Fruit fly (Drosophila melanogaster) Kc167 (cell line): ENCODE data around the gene Sry-alpha.

Source experiments
- Myc ChIP-seq: fragments of >200 bp; optimal IDR thresholded peaks from 2 replicates; lab custom pipeline; 2017; ENCODE audit warnings: missing external identifiers
- Sin3A ChIP-seq: fragments of >200 bp; optimal IDR thresholded peaks from 2 replicates; lab custom pipeline; 2018; ENCODE audit warnings: missing external identifiers
- h ChIP-seq: fragments of >200 bp; optimal IDR thresholded peaks from 3 replicates; lab custom pipeline; 2018; ENCODE audit warnings: missing external identifiers
- insv ChIP-seq: fragments of >200 bp; optimal IDR thresholded peaks from 3 replicates; lab custom pipeline; 2018; ENCODE audit warnings: missing external identifiers
- psq ChIP-seq: fragments of >200 bp; optimal IDR thresholded peaks from 2 replicates; lab custom pipeline; 2017; ENCODE audit warnings: missing external identifiers
- ttk ChIP-seq: sonication (Bioruptor generic); optimal IDR thresholded peaks from 2 replicates; lab custom pipeline; 2017; ENCODE audit warnings: missing external identifiers

Sry-alpha gene

dm6 chr3R:30013909-30014308, 25.6 kb upstream of the Sry-alpha start:
- no peak for TF ChIP-seq h (lab: Kevin White, UChicago)
- no peak for TF ChIP-seq Sin3A (lab: Kevin White, UChicago)
- TF ChIP-seq ttk, result no peak
- no peak for TF ChIP-seq Myc (lab: Kevin White, UChicago)
- TF ChIP-seq insv (lab: Kevin White, UChicago), result no peak
- no peak for TF ChIP-seq psq (lab: Kevin White, UChicago)

dm6 chr3R:30014480-30014879, 25.0 kb upstream of the Sry-alpha start:
- TF ChIP-seq insv (lab: Kevin White, UChicago), result no peak
- no peak for TF ChIP-seq psq (lab: Kevin White, UChicago)
- TF ChIP-seq Myc (lab: Kevin White, UChicago), result no peak
- TF ChIP-seq ttk, result no peak
- TF ChIP-seq h (lab: Kevin White, UChicago), result no peak
- no peak for TF ChIP-seq Sin3A (lab: Kevin White, UChicago)

- TF ChIP-seq insv (lab: Kevin White, UChicago), result no peak
- TF ChIP-seq h (lab: Kevin White, UChicago), result no peak
- no peak for TF ChIP-seq Sin3A (lab: Kevin White, UChicago)
- no peak for TF ChIP-seq ttk
- TF ChIP-seq psq (lab: Kevin White, UChicago), result no peak
- no peak for TF ChIP-seq Myc (lab: Kevin White, UChicago)
These were observed 24.5 kb upstream of the Sry-alpha start, which contains the start of gene CG7920 for dm6 chr3R:30014977-30015514. Gene CG7920 (minus strand): TSS chr3R:30015284.

dm6 chr3R:30021009-30021408, 18.5 kb upstream of the Sry-alpha start:
- TF ChIP-seq ttk (no peak), insv (lab: Kevin White, UChicago) (no peak), h (lab: Kevin White, UChicago) (no peak), Sin3A (lab: Kevin White, UChicago) (no peak), Myc (lab: Kevin White, UChicago) (no peak), psq (lab: Kevin White, UChicago) (no peak)

dm6 chr3R:30021559-30022451, 17.7 kb upstream of the Sry-alpha start, which contains the start of gene Mgat2:
Gene Mgat2 (minus strand): TSS chr3R:30022221.
- TF ChIP-seq Sin3A (lab: Kevin White, UChicago), result no peak
- TF ChIP-seq ttk, result no peak
- no peak for TF ChIP-seq insv (lab: Kevin White, UChicago)
- no peak for TF ChIP-seq Myc (lab: Kevin White, UChicago)
- TF ChIP-seq h (lab: Kevin White, UChicago), result no peak
- no peak for TF ChIP-seq psq (lab: Kevin White, UChicago)

dm6 chr3R:30022452-30023028, 17.0 kb upstream of the Sry-alpha start, which contains the start of the genes RpS28a and Axn:
Gene RpS28a (minus strand): TSS chr3R:30022648.
Gene Axn (plus strand): TSS chr3R:30022842.
- no peak for TF ChIP-seq Myc (lab: Kevin White, UChicago)
- no peak for TF ChIP-seq Sin3A (lab: Kevin White, UChicago)
- no peak for TF ChIP-seq h (lab: Kevin White, UChicago)
- TF ChIP-seq psq (lab: Kevin White, UChicago), result no peak
- no peak for TF ChIP-seq insv (lab: Kevin White, UChicago)
- no peak for TF ChIP-seq ttk

dm6 chr3R:30023445-30023844, 16.1 kb upstream of the Sry-alpha start:
- TF ChIP-seq psq (lab: Kevin White, UChicago) (no peak), Myc (lab: Kevin White, UChicago) (no peak), Sin3A (lab: Kevin White, UChicago) (no peak), insv (lab: Kevin White, UChicago) (no peak), h (lab: Kevin White, UChicago) (no peak), ttk (no peak)

dm6 chr3R:30030061-30030460, 9.5 kb upstream of the Sry-alpha start:
- TF ChIP-seq psq (lab: Kevin White, UChicago) (no peak), h (lab: Kevin White, UChicago) (no peak), insv (lab: Kevin White, UChicago) (no peak), ttk (no peak), Sin3A (lab: Kevin White, UChicago) (no peak), Myc (lab: Kevin White, UChicago) (no peak)

dm6 chr3R:30032281-30032680, 7.2 kb upstream of the Sry-alpha start:
- TF ChIP-seq Myc (lab: Kevin White, UChicago) (no peak), Sin3A (lab: Kevin White, UChicago) (no peak), insv (lab: Kevin White, UChicago) (no peak), h (lab: Kevin White, UChicago) (no peak), psq (lab: Kevin White, UChicago) (no peak), ttk (no peak)

dm6 chr3R:30036609-30037008, 2.9 kb upstream of the Sry-alpha start, which contains the start of gene ZIPIC:
Gene ZIPIC (minus strand): TSS chr3R:30036870.
- TF ChIP-seq h (lab: Kevin White, UChicago), result no peak

- TF ChIP-seq Sin3A (lab: Kevin White, UChicago) (no peak), psq (lab: Kevin White, UChicago) (no peak), h (lab: Kevin White, UChicago) (no peak), Myc (lab: Kevin White, UChicago) (no peak)
These were observed 1.9 kb upstream of the Sry-alpha start, which contains the start of gene ocn for dm6 chr3R:30037630-30038029. Gene ocn (minus strand): TSS chr3R:30037730.
